Fruit fly (Drosophila melanogaster): Measurements from ENCODE around the gene ck.

The ck gene

DNA sequence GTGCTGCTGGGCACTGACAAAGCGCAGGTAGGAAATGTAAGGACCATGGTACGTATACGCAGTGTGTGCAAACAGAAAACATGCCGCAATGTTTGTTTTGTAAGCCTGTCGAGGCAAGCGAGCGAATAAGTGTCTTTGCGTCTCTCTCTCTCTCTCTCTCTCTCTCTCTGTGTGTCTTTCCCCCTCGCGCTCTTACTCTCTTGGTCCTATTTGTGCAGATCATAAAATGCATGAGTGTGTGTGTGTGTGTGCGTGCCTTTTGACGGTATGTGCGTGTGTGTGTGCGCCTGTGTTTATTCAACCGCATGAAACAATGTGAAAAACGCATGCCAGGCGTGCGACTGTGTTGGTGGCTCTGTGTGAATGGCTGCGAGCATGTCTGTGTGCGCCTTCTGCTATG is 44.1 kb downstream of the ck start:
- TF ChIP-seq Blimp-1 (GFP tag; optimal IDR thresholded peaks at IDR 0.05) (no peak), fd85E (GFP tag; optimal IDR thresholded peaks at IDR 0.05) (no peak), CG6792 (GFP tag; optimal IDR thresholded peaks at IDR 0.05) (no peak), Hr39 (GFP tag; optimal IDR thresholded peaks at IDR 0.05) (no peak), Eip75B (GFP tag; optimal IDR thresholded peaks at IDR 0.05) (no peak), ss (GFP tag; optimal IDR thresholded peaks at IDR 0.05) (peak in 1 of 2 experiments; percentile 7), CG16779 (tag; optimal IDR thresholded peaks at IDR 0.05) (no peak)

dm6 chr2L:15011779-15012178 is 45.9 kb downstream of the ck start:
- no peak for TF ChIP-seq Eip93F (GFP tag; optimal IDR thresholded peaks at IDR 0.05)
- no peak for TF ChIP-seq Eip78C (GFP tag)
- TF ChIP-seq Sox14 (GFP tag; optimal IDR thresholded peaks at IDR 0.05): no peak
- TF ChIP-seq CG11902 (GFP tag; optimal IDR thresholded peaks at IDR 0.05): no peak
- no peak for TF ChIP-seq net (GFP tag; optimal IDR thresholded peaks at IDR 0.05)
- no peak for TF ChIP-seq CG6792 (GFP tag; optimal IDR thresholded peaks at IDR 0.05)
- no peak for TF ChIP-seq Met (GFP tag; optimal IDR thresholded peaks at IDR 0.05)
- TF ChIP-seq achi (GFP tag; optimal IDR thresholded peaks at IDR 0.05): no peak
- TF ChIP-seq Smox (GFP tag; optimal IDR thresholded peaks at IDR 0.05): no peak
- TF ChIP-seq CG11294 (GFP tag; IDR thresholded peaks at IDR 0.05): no peak
- no peak for TF ChIP-seq Hr38 (GFP tag; optimal IDR thresholded peaks at IDR 0.05)
- no peak for TF ChIP-seq CG10631 (GFP tag; optimal IDR thresholded peaks at IDR 0.05)
- no peak for TF ChIP-seq Sox102F (GFP tag; optimal IDR thresholded peaks at IDR 0.05)
- no peak for TF ChIP-seq fd59A (GFP tag; optimal IDR thresholded peaks at IDR 0.05)
- TF ChIP-seq ss (GFP tag; optimal IDR thresholded peaks at IDR 0.05): no peak
- TF ChIP-seq cyc (GFP tag; optimal IDR thresholded peaks at IDR 0.05): no peak

- TF ChIP-seq spab (GFP tag; optimal IDR thresholded peaks at IDR 0.05): no peak
- TF ChIP-seq CG11902 (GFP tag; optimal IDR thresholded peaks at IDR 0.05): peak; percentile 19
- peak; percentile 74 for TF ChIP-seq acj6 (GFP tag; optimal IDR thresholded peaks at IDR 0.05)
- TF ChIP-seq Sox15 (GFP tag; optimal IDR thresholded peaks at IDR 0.05): peak; percentile 52
- TF ChIP-seq salr (GFP tag; optimal IDR thresholded peaks at IDR 0.05): peak; percentile 14 to 63
- peak; percentile 78; the same call in 2 of the 3 replicates for TF ChIP-seq eg (GFP tag; IDR thresholded peaks at IDR 0.05)
- peak; percentile 13 for TF ChIP-seq fd59A (GFP tag; optimal IDR thresholded peaks at IDR 0.05)
- TF ChIP-seq OdsH (GFP tag; optimal IDR thresholded peaks at IDR 0.05): peak; percentile 79
- peak; percentile 58 for TF ChIP-seq CG8632 (GFP tag; optimal IDR thresholded peaks at IDR 0.05)
- TF ChIP-seq CG8319 (GFP tag; optimal IDR thresholded peaks at IDR 0.05): peak; percentile 29
- TF ChIP-seq CG6792 (GFP tag; optimal IDR thresholded peaks at IDR 0.05): peak; percentile 69
- TF ChIP-seq CG32006 (GFP tag; optimal IDR thresholded peaks at IDR 0.05): no peak
- TF ChIP-seq CG7368 (GFP tag; optimal IDR thresholded peaks at IDR 0.05): peak; percentile 26
- peak; percentile 63 for TF ChIP-seq Ets96B (tag; optimal IDR thresholded peaks at IDR 0.05)
- no peak for TF ChIP-seq CG11762 (GFP tag; optimal IDR thresholded peaks at IDR 0.05; ENCODE audit: insufficient read depth)
- peak; percentile 72 for TF ChIP-seq CG31627 (GFP tag; optimal IDR thresholded peaks at IDR 0.05)
- peak; percentile 71 for TF ChIP-seq cyc (GFP tag; optimal IDR thresholded peaks at IDR 0.05)
- TF ChIP-seq Smox (GFP tag; optimal IDR thresholded peaks at IDR 0.05): peak; percentile 79
- TF ChIP-seq CG15336 (GFP tag; IDR thresholded peaks at IDR 0.05): peak; percentile 66
- TF ChIP-seq Hr38 (GFP tag; optimal IDR thresholded peaks at IDR 0.05): no peak
- peak; percentile 84 for TF ChIP-seq CG10631 (GFP tag; optimal IDR thresholded peaks at IDR 0.05)
- TF ChIP-seq svp (GFP tag): no peak
- peak; percentile 58 for TF ChIP-seq CG11294 (GFP tag; IDR thresholded peaks at IDR 0.05)
- TF ChIP-seq Eip78C (GFP tag): peak; percentile 88
- peak; percentile 66 for TF ChIP-seq CG34406 (GFP tag; optimal IDR thresholded peaks at IDR 0.05)
- peak; percentile 77 for TF ChIP-seq pdm3 (GFP tag; optimal IDR thresholded peaks at IDR 0.05)
- TF ChIP-seq CG6163 (GFP tag; IDR thresholded peaks at IDR 0.05): peak; percentile 73
- TF ChIP-seq vri (GFP tag; optimal IDR thresholded peaks at IDR 0.05): no peak
- peak; percentile 85 for TF ChIP-seq esn (GFP tag; optimal IDR thresholded peaks at IDR 0.05)
- peak; percentile 6 for TF ChIP-seq dac (GFP tag; optimal IDR thresholded peaks at IDR 0.05)
- TF ChIP-seq Eip75B (GFP tag; optimal IDR thresholded peaks at IDR 0.05): peak; percentile 82
- TF ChIP-seq CG6276 (GFP tag; optimal IDR thresholded peaks at IDR 0.05): no peak
- TF ChIP-seq achi (GFP tag; optimal IDR thresholded peaks at IDR 0.05): peak; percentile 78
- TF ChIP-seq CG3032 (tag; optimal IDR thresholded peaks at IDR 0.05): peak; percentile 70
- TF ChIP-seq Gug (GFP tag; IDR thresholded peaks at IDR 0.05): peak; percentile 69; the same call in 1 of the 2 replicates
- TF ChIP-seq topi (GFP tag; optimal IDR thresholded peaks at IDR 0.05): peak; percentile 67
- no peak for TF ChIP-seq CG6854 (GFP tag; optimal IDR thresholded peaks at IDR 0.05)
- TF ChIP-seq Sox14 (GFP tag; optimal IDR thresholded peaks at IDR 0.05): peak; percentile 72
These were observed 48.0 kb downstream of the ck start, which contains the start of the genes THG and Rnmt for dm6 chr2L:15009703-15010102. THG (minus strand) TSS chr2L:15009724. Rnmt (plus strand) TSS chr2L:15009939.
